Worm (Caenorhabditis elegans) whole organism, late embryonic: Measurements from ENCODE around the gene cox-15.
A peak's percentile ranks its signal among the peaks of the same experiment; 100 is the strongest.

Experiments
- C08G9.2 ChIP-seq: sonication (generic microtip); optimal IDR thresholded peaks from 2 replicates; lab custom pipeline; 2016; ENCODE audit warnings: mild to moderate bottlenecking, missing genetic modification characterization, moderate library complexity, missing compliant biosample characterization
- K09A11.1 ChIP-seq: sonication (generic microtip); optimal IDR thresholded peaks from 2 replicates; lab custom pipeline; 2017; ENCODE audit warnings: antibody characterized with exemption, mild to moderate bottlenecking, missing genetic modification characterization, missing compliant biosample characterization; ENCODE audit not compliant: insufficient read depth
- T23F11.4 ChIP-seq: fragments of 200-800 bp; sonication (Bioruptor generic); optimal IDR thresholded peaks from 2 replicates; lab custom pipeline; 2018; ENCODE audit warnings: mild to moderate bottlenecking, missing genetic modification characterization, missing compliant biosample characterization
- ceh-18 ChIP-seq: sonication (generic microtip); optimal IDR thresholded peaks from 2 replicates; lab custom pipeline; 2016; ENCODE audit warnings: missing genetic modification characterization, missing compliant biosample characterization
- ceh-30 ChIP-seq: fragments of 150-350 bp; optimal IDR thresholded peaks from 2 replicates; lab custom pipeline; 2014; ENCODE audit warnings: missing biosample characterization, missing genetic modification characterization
- ceh-31 ChIP-seq: sonication (generic microtip); optimal IDR thresholded peaks from 2 replicates; lab custom pipeline; 2016; ENCODE audit warnings: missing genetic modification characterization, missing compliant biosample characterization
- ceh-34 ChIP-seq: sonication (generic microtip); optimal IDR thresholded peaks from 2 replicates; lab custom pipeline; 2016; ENCODE audit warnings: mild to moderate bottlenecking, missing genetic modification characterization, missing compliant biosample characterization
- ceh-48 ChIP-seq: sonication (generic microtip); optimal IDR thresholded peaks from 2 replicates; lab custom pipeline; 2016; ENCODE audit warnings: missing genetic modification characterization, inconsistent platforms, missing compliant biosample characterization
- dve-1 ChIP-seq: sonication (generic microtip); optimal IDR thresholded peaks from 2 replicates; lab custom pipeline; 2017; ENCODE audit warnings: antibody characterized with exemption, mild to moderate bottlenecking, missing genetic modification characterization, missing compliant biosample characterization
- eyg-1 ChIP-seq: sonication (generic microtip); optimal IDR thresholded peaks from 2 replicates; lab custom pipeline; 2016; ENCODE audit warnings: missing genotype, missing genetic modification characterization, missing compliant biosample characterization
- fax-1 ChIP-seq: sonication (generic microtip); optimal IDR thresholded peaks from 2 replicates; lab custom pipeline; 2016; ENCODE audit warnings: missing genotype, missing genetic modification characterization, missing compliant biosample characterization
- fkh-10 ChIP-seq: fragments of 150-350 bp; optimal IDR thresholded peaks from 2 replicates; lab custom pipeline; 2014; ENCODE audit warnings: missing biosample characterization, missing genetic modification reagents, missing genetic modification characterization
- fkh-6 ChIP-seq: sonication (generic microtip); optimal IDR thresholded peaks from 2 replicates; lab custom pipeline; 2016; ENCODE audit warnings: missing genetic modification characterization, missing compliant biosample characterization
- hlh-30 ChIP-seq: sonication (generic microtip); optimal IDR thresholded peaks from 2 replicates; lab custom pipeline; 2017; ENCODE audit warnings: antibody characterized with exemption, missing genetic modification characterization, missing compliant biosample characterization; ENCODE audit not compliant: insufficient read depth
- hlh-6 ChIP-seq: sonication (generic microtip); optimal IDR thresholded peaks from 2 replicates; lab custom pipeline; 2016; ENCODE audit warnings: missing genotype, missing genetic modification characterization, missing compliant biosample characterization
- mec-3 ChIP-seq: sonication (generic microtip); optimal IDR thresholded peaks from 2 replicates; lab custom pipeline; 2016; ENCODE audit warnings: borderline replicate concordance, missing genetic modification characterization, missing compliant biosample characterization
- nfya-1 ChIP-seq: sonication (generic microtip); optimal IDR thresholded peaks from 2 replicates; lab custom pipeline; 2017; ENCODE audit warnings: missing genetic modification characterization, mild to moderate bottlenecking, missing compliant biosample characterization, antibody characterized with exemption, moderate library complexity
- pros-1 ChIP-seq: fragments of 150-350 bp; optimal IDR thresholded peaks from 2 replicates; lab custom pipeline; 2014; ENCODE audit warnings: missing biosample characterization, missing genetic modification reagents, missing genetic modification characterization
- ref-2 ChIP-seq: sonication (generic microtip); optimal IDR thresholded peaks from 2 replicates; lab custom pipeline; 2016; ENCODE audit warnings: missing genetic modification characterization, missing compliant biosample characterization
- rnt-1 ChIP-seq: sonication (generic microtip); optimal IDR thresholded peaks from 2 replicates; lab custom pipeline; 2016; ENCODE audit warnings: missing genetic modification characterization, missing compliant biosample characterization
- sdc-2 ChIP-seq: sonication (generic microtip); optimal IDR thresholded peaks from 2 replicates; lab custom pipeline; 2016; ENCODE audit warnings: missing genotype, missing genetic modification characterization, missing compliant biosample characterization
- syd-9 ChIP-seq: sonication (generic microtip); optimal IDR thresholded peaks from 2 replicates; lab custom pipeline; 2016; ENCODE audit warnings: mild to moderate bottlenecking, missing genetic modification characterization, moderate library complexity, missing compliant biosample characterization
- tbx-2 ChIP-seq: sonication (generic microtip); optimal IDR thresholded peaks from 2 replicates; lab custom pipeline; 2016; ENCODE audit warnings: missing genetic modification characterization, missing compliant biosample characterization
- unc-42 ChIP-seq: sonication (generic microtip); optimal IDR thresholded peaks from 2 replicates; lab custom pipeline; 2016; ENCODE audit warnings: missing genotype, missing genetic modification characterization, missing compliant biosample characterization
- unc-55 ChIP-seq: sonication (generic microtip); optimal IDR thresholded peaks from 2 replicates; lab custom pipeline; 2017; ENCODE audit warnings: missing biosample characterization, missing genetic modification reagents, missing genetic modification characterization
- unc-86 ChIP-seq: sonication (generic microtip); optimal IDR thresholded peaks from 2 replicates; lab custom pipeline; 2016; ENCODE audit warnings: missing genetic modification characterization, missing compliant biosample characterization

Gene cox-15

DNA sequence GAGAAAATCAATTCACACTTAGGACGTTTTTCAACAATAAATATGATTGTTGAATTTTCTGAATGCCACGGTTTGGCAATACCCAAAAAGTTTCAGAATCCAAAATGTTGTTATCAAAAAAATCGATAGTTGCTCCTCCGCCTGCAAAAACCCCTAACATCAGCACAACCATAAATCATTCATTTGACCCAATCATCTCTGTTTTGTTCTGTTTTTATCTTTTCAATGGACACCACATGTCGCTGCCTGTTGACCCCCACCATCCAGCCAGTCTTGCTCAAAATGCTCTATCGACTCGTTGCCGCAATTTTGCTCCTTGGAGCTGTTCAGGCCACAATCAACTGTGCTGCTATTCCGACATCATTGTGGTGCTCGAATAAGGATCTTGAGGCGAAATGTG lies 46.7 kb downstream of the cox-15 start, which contains the start of gene F37H8.5:
Gene F37H8.5 (plus strand): TSS at position 181 of the 400 bp plus-strand sequence.
- TF ChIP-seq ceh-30 (tag; lab: Kevin White, UChicago) (no peak), C08G9.2 (tag; lab: Kevin White, UChicago) (no peak), syd-9 (no peak), mec-3 (tag; lab: Kevin White, UChicago) (no peak), T23F11.4 (no peak), unc-86 (tag; lab: Kevin White, UChicago) (no peak)

DNA sequence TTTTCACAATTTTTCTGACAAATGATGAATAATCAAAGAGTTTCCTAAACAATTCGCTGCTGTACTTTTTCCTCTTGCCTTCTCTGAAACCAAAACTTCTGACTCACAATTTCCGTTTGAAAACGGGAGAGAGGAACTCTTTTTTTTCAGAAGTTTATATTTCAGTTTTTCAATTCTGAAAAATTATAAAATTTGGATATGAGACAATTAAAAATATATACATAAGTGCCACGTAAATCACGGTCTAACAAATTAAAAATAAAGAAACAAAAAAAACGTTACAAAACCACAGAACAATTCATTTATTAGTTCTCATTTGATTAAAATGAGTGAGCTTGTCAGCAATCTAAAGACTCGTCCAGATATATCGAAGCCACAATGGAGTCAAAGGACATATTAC lies 49.0 kb downstream of the cox-15 start, which contains the start of gene sfxn-1.2:
Gene sfxn-1.2 (plus strand): TSS at position 301 of the 400 bp plus-strand sequence.
- no peak for TF ChIP-seq K09A11.1

DNA sequence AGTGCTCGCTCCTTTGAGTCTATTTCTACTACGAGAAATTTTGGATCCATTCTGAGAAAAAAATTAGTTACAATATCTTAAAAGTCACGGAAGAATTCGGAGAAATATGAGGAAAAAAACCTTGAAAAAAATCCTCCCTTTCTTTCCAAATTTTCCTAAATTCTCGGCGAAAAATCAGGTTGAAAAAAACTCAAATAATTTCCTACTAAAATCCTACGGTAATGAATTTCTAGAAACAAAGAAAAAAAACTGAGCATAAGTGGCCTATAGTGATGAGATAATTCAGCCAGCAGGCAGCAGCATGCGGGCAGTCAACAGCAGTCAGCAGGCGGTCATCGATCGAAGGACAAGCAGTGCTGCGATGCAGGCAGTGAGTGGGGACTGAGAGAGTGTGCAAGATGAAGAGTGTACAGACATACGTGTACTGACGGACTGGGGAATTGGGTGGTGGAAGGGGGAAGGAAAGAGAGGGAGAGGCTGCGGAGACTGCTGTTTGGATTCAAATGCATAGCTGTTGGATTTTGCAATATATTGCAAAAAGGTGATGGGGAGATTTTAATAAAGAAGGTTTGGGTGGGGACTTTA lies 49.9 kb downstream of the cox-15 start, which contains the start of gene lir-3:
Gene lir-3 (minus strand): TSS at position 51 of the 585 bp plus-strand sequence.
- TF ChIP-seq unc-55 (GFP tag; lab: Kevin White, UChicago) (peak; percentile 44), eyg-1 (no peak), fax-1 (tag; lab: Kevin White, UChicago) (no peak), syd-9 (peak; percentile 2), hlh-6 (tag; lab: Kevin White, UChicago) (peak; percentile 15), ceh-30 (tag; lab: Kevin White, UChicago) (no peak), C08G9.2 (tag; lab: Kevin White, UChicago) (peak; percentile 26), ceh-31 (tag; lab: Kevin White, UChicago) (peak; percentile 63), fkh-6 (tag; lab: Kevin White, UChicago) (peak; percentile 39), ceh-34 (tag; lab: Kevin White, UChicago) (no peak), rnt-1 (tag; lab: Kevin White, UChicago) (peak; percentile 0), pros-1 (peak; percentile 24), fkh-10 (GFP tag; lab: Kevin White, UChicago) (no peak), hlh-30 (tag; lab: Kevin White, UChicago) (peak; percentile 24), sdc-2 (tag; lab: Kevin White, UChicago) (peak; percentile 44), ceh-18 (peak; percentile 39), nfya-1 (tag; lab: Kevin White, UChicago) (peak; percentile 50), unc-42 (tag; lab: Kevin White, UChicago) (peak; percentile 38), ceh-48 (peak; percentile 47), ref-2 (tag; lab: Kevin White, UChicago) (peak; percentile 65), dve-1 (tag; lab: Kevin White, UChicago) (no peak), tbx-2 (tag; lab: Kevin White, UChicago) (peak; percentile 28)
